Worm (Caenorhabditis elegans) whole organism, L1 larva: ENCODE results near the gene cdd-1.

Source experiments
- alr-1 ChIP-seq: fragments of 200-800 bp; sonication (Bioruptor generic); optimal IDR thresholded peaks from 2 replicates; lab custom pipeline; 2018; ENCODE audit warnings: borderline replicate concordance, mild to moderate bottlenecking, missing genetic modification characterization, missing compliant biosample characterization
- ceh-90 ChIP-seq: sonication (generic microtip); optimal IDR thresholded peaks from 2 replicates; lab custom pipeline; 2016; ENCODE audit warnings: missing genetic modification characterization, missing compliant biosample characterization
- egl-27 ChIP-seq, 2 experiments: fragments of 150-350 bp in 1 of 2; sonication (generic microtip); optimal IDR thresholded peaks; 3 replicates each; lab custom pipeline; 2017 to 2018; ENCODE audit warnings: missing biosample characterization in 2 of 2, missing genetic modification characterization in 2 of 2, missing genetic modification reagents in 2 of 2
- elt-2 ChIP-seq: sonication (generic microtip); optimal IDR thresholded peaks from 2 replicates; lab custom pipeline; 2016; ENCODE audit warnings: missing genetic modification characterization, mild to moderate bottlenecking, inconsistent platforms, missing compliant biosample characterization, missing genetic modification reagents
- grh-1 ChIP-seq: fragments of 200-800 bp; sonication (Bioruptor generic); IDR thresholded peaks from 2 replicates; pipeline ENCODE4 v1.3.6; 2022; ENCODE audit warnings: missing genetic modification reagents, missing genetic modification characterization, missing compliant biosample characterization
- lir-3 ChIP-seq: sonication (generic microtip); optimal IDR thresholded peaks from 2 replicates; lab custom pipeline; 2016; ENCODE audit warnings: mild to moderate bottlenecking, missing genetic modification characterization, moderate library complexity, missing compliant biosample characterization; ENCODE audit not compliant: poor library complexity
- nhr-12 ChIP-seq: sonication (generic microtip); optimal IDR thresholded peaks from 2 replicates; lab custom pipeline; 2017; ENCODE audit warnings: missing biosample characterization, missing genetic modification characterization
- nhr-76 ChIP-seq: sonication (generic microtip); optimal IDR thresholded peaks from 2 replicates; lab custom pipeline; 2017; ENCODE audit warnings: missing biosample characterization, missing genetic modification characterization
- nhr-77 ChIP-seq: fragments of 150-350 bp; optimal IDR thresholded peaks from 2 replicates; lab custom pipeline; 2014; ENCODE audit warnings: missing biosample characterization, missing genetic modification characterization
- rnt-1 ChIP-seq: sonication (generic microtip); optimal IDR thresholded peaks from 2 replicates; lab custom pipeline; 2016; ENCODE audit warnings: mild to moderate bottlenecking, missing genetic modification characterization, moderate library complexity, missing compliant biosample characterization
- skn-1 ChIP-seq: fragments of 150-350 bp; optimal IDR thresholded peaks from 2 replicates; lab custom pipeline; 2014; ENCODE audit warnings: missing biosample characterization, missing genetic modification characterization
- snpc-4 ChIP-seq: fragments of 150-350 bp; optimal IDR thresholded peaks from 2 replicates; lab custom pipeline; 2014; ENCODE audit warnings: missing biosample characterization, missing genetic modification characterization
- tlp-1 ChIP-seq: fragments of 150-350 bp; optimal IDR thresholded peaks from 2 replicates; lab custom pipeline; 2014; ENCODE audit warnings: missing biosample characterization, missing genetic modification characterization
- zag-1 ChIP-seq: fragments of 150-350 bp; optimal IDR thresholded peaks from 2 replicates; lab custom pipeline; 2014; ENCODE audit warnings: missing biosample characterization, missing genetic modification characterization

ce11 chrX:8246126-8246525 lies 35.2 kb upstream of the cdd-1 start, which contains the start of gene kqt-2:
- TF ChIP-seq snpc-4 (tag; lab: Kevin White, UChicago) (no peak), zag-1 (no peak), lir-3 (tag; lab: Kevin White, UChicago) (no peak), grh-1 (no peak), ceh-90 (tag; lab: Kevin White, UChicago) (no peak), alr-1 (tag; lab: Kevin White, UChicago) (no peak), elt-2 (tag; lab: Kevin White, UChicago) (peak; percentile 62), nhr-76 (tag; lab: Kevin White, UChicago) (no peak), tlp-1 (tag; lab: Kevin White, UChicago) (no peak), skn-1 (tag; lab: Kevin White, UChicago) (no peak), egl-27 (tag; optimal IDR thresholded peaks at IDR 0.05; lab: Kevin White, UChicago) (no peak), rnt-1 (tag; lab: Kevin White, UChicago) (no peak), nhr-77 (tag; lab: Kevin White, UChicago) (no peak), nhr-12 (tag; lab: Kevin White, UChicago) (no peak)
